Worm (Caenorhabditis elegans): ENCODE results near the gene madf-11.

Gene madf-11

ce11 chrIII:5564799-5565198, 38.5 kb downstream of the madf-11 start, which contains the start of gene mlc-3 (continued):
- no peak for TF ChIP-seq hlh-13 (GFP tag; optimal IDR thresholded peaks at IDR 0.05)
- TF ChIP-seq npax-4 (tag; optimal IDR thresholded peaks at IDR 0.05), result no peak
- TF ChIP-seq tbx-2 (tag; optimal IDR thresholded peaks at IDR 0.05), result peak; percentile 32
- TF ChIP-seq sdc-2 (tag; optimal IDR thresholded peaks at IDR 0.05), result no peak
- no peak for TF ChIP-seq fkh-10 (GFP tag; optimal IDR thresholded peaks at IDR 0.05)
- TF ChIP-seq ceh-31 (tag; optimal IDR thresholded peaks at IDR 0.05), result peak; percentile 45
- TF ChIP-seq ceh-18 (tag; optimal IDR thresholded peaks at IDR 0.05), result peak; percentile 73
- no peak for TF ChIP-seq mec-3 (tag; optimal IDR thresholded peaks at IDR 0.05; ENCODE audit: borderline replicate concordance)
- TF ChIP-seq pha-4 (tag; optimal IDR thresholded peaks at IDR 0.05), result no peak
- TF ChIP-seq zip-5 (tag; optimal IDR thresholded peaks at IDR 0.05), result no peak
- TF ChIP-seq unc-3 (GFP tag; conservative IDR thresholded peaks at IDR 0.05), result no peak
- TF ChIP-seq unc-3 (tag; optimal IDR thresholded peaks at IDR 0.05), result no peak

- TF ChIP-seq ztf-16 (tag; optimal IDR thresholded peaks at IDR 0.05) (no peak), odd-2 (tag; optimal IDR thresholded peaks at IDR 0.05) (no peak), sdc-2 (tag; optimal IDR thresholded peaks at IDR 0.05) (no peak), dmd-4 (tag; optimal IDR thresholded peaks at IDR 0.05; ENCODE audit: borderline replicate concordance) (no peak), K09A11.1 (tag; optimal IDR thresholded peaks at IDR 0.05; ENCODE audit: insufficient read depth) (no peak), ceh-48 (tag; optimal IDR thresholded peaks at IDR 0.05) (no peak), ttx-3 (tag; optimal IDR thresholded peaks at IDR 0.05) (no peak), pha-4 (tag; optimal IDR thresholded peaks at IDR 0.05) (no peak), ceh-34 (tag; optimal IDR thresholded peaks at IDR 0.05) (no peak), rnt-1 (tag; optimal IDR thresholded peaks at IDR 0.05) (no peak), unc-86 (tag; optimal IDR thresholded peaks at IDR 0.05) (no peak)
Observed at ce11 chrIII:5564325-5564724, 39.0 kb downstream of the madf-11 start.

ce11 chrIII:5563680-5564079, 39.6 kb downstream of the madf-11 start:
- TF ChIP-seq tbx-2 (tag; optimal IDR thresholded peaks at IDR 0.05) (peak; percentile 56), pqm-1 (tag; optimal IDR thresholded peaks at IDR 0.05) (no peak), lim-6 (tag; optimal IDR thresholded peaks at IDR 0.05) (no peak), dmd-4 (tag; optimal IDR thresholded peaks at IDR 0.05; ENCODE audit: borderline replicate concordance) (no peak), ama-1 (optimal IDR thresholded peaks at IDR 0.05) (no peak), ceh-45 (GFP tag; IDR thresholded peaks at IDR 0.05) (no peak), nfya-1 (tag; optimal IDR thresholded peaks at IDR 0.05) (peak; percentile 62), sox-2 (GFP tag; IDR thresholded peaks at IDR 0.05) (no peak), ceh-9 (tag; optimal IDR thresholded peaks at IDR 0.05) (no peak), elt-2 (tag; optimal IDR thresholded peaks at IDR 0.05) (no peak), ceh-48 (tag; optimal IDR thresholded peaks at IDR 0.05) (no peak), ceh-24 (tag; optimal IDR thresholded peaks at IDR 0.05) (no peak), T23F11.4 (GFP tag; optimal IDR thresholded peaks at IDR 0.05) (no peak), ceh-18 (tag; optimal IDR thresholded peaks at IDR 0.05) (peak; percentile 86), hlh-30 (tag; optimal IDR thresholded peaks at IDR 0.05; ENCODE audit: insufficient read depth) (no peak), ceh-14 (tag; optimal IDR thresholded peaks at IDR 0.05) (no peak), pha-2 (tag; optimal IDR thresholded peaks at IDR 0.05) (no peak), ceh-22 (tag; optimal IDR thresholded peaks at IDR 0.05) (no peak), madf-2 (tag; optimal IDR thresholded peaks at IDR 0.05) (no peak), ahr-1 (tag; optimal IDR thresholded peaks at IDR 0.05) (no peak), ztf-16 (tag; optimal IDR thresholded peaks at IDR 0.05) (no peak), fkh-6 (tag; optimal IDR thresholded peaks at IDR 0.05) (no peak), ceh-34 (tag; optimal IDR thresholded peaks at IDR 0.05) (peak; percentile 60), pha-4 (tag; optimal IDR thresholded peaks at IDR 0.05) (no peak), hlh-8 (tag; optimal IDR thresholded peaks at IDR 0.05) (peak; percentile 54), zip-5 (tag; optimal IDR thresholded peaks at IDR 0.05) (no peak), C08G9.2 (tag; optimal IDR thresholded peaks at IDR 0.05) (no peak), elt-4 (tag; optimal IDR thresholded peaks at IDR 0.05) (no peak), ceh-6 (GFP tag; optimal IDR thresholded peaks at IDR 0.05) (no peak), ref-2 (tag; optimal IDR thresholded peaks at IDR 0.05) (peak; percentile 39), rnt-1 (tag; optimal IDR thresholded peaks at IDR 0.05) (peak; percentile 65), ttx-3 (tag; optimal IDR thresholded peaks at IDR 0.05) (no peak), pat-9 (tag; optimal IDR thresholded peaks at IDR 0.05) (peak; percentile 25), unc-55 (GFP tag; optimal IDR thresholded peaks at IDR 0.05) (peak; percentile 42), unc-3 (GFP tag; conservative IDR thresholded peaks at IDR 0.05) (no peak), unc-3 (tag; optimal IDR thresholded peaks at IDR 0.05) (no peak), hlh-6 (tag; optimal IDR thresholded peaks at IDR 0.05) (no peak)
